Worm (Caenorhabditis elegans): ENCODE data around the gene F33G12.6.

Gene F33G12.6

ce11 chrII:5047279-5047678, 2.4 kb upstream of the F33G12.6 start:
- peak; percentile 6 for TF ChIP-seq unc-62 (GFP tag; optimal IDR thresholded peaks at IDR 0.05)
- TF ChIP-seq lin-32 (GFP tag; optimal IDR thresholded peaks at IDR 0.05) = peak; percentile 33
- peak; percentile 22 for TF ChIP-seq lsy-2 (tag; optimal IDR thresholded peaks at IDR 0.05)
- peak; percentile 60 for TF ChIP-seq nhr-2 (tag; optimal IDR thresholded peaks at IDR 0.05)
- TF ChIP-seq ceh-43 (GFP tag; optimal IDR thresholded peaks at IDR 0.05) = no peak
- TF ChIP-seq ham-2 (GFP tag; optimal IDR thresholded peaks at IDR 0.05) = peak; percentile 2

ce11 chrII:5048185-5048795, 1.4 kb upstream of the F33G12.6 start:
- TF ChIP-seq nhr-12 (tag; optimal IDR thresholded peaks at IDR 0.05) (no peak), snpc-4 (tag; optimal IDR thresholded peaks at IDR 0.05) (no peak), ztf-11 (tag; optimal IDR thresholded peaks at IDR 0.05) (no peak), hlh-1 (tag; optimal IDR thresholded peaks at IDR 0.05) (no peak), flh-1 (GFP tag; optimal IDR thresholded peaks at IDR 0.05) (no peak), mep-1 (tag; optimal IDR thresholded peaks at IDR 0.05) (no peak), blmp-1 (tag; optimal IDR thresholded peaks at IDR 0.05) (no peak), ceh-39 (tag; optimal IDR thresholded peaks at IDR 0.05) (no peak), nhr-237 (tag; optimal IDR thresholded peaks at IDR 0.05) (no peak), lin-13 (tag; optimal IDR thresholded peaks at IDR 0.05) (no peak), unc-120 (tag; optimal IDR thresholded peaks at IDR 0.05; ENCODE audit: poor library complexity, severe bottlenecking) (no peak), unc-39 (tag; optimal IDR thresholded peaks at IDR 0.05) (no peak), bed-3 (GFP tag; optimal IDR thresholded peaks at IDR 0.05) (no peak), pha-4 (tag; optimal IDR thresholded peaks at IDR 0.05) (no peak), nhr-76 (tag; optimal IDR thresholded peaks at IDR 0.05) (no peak)

DNA sequence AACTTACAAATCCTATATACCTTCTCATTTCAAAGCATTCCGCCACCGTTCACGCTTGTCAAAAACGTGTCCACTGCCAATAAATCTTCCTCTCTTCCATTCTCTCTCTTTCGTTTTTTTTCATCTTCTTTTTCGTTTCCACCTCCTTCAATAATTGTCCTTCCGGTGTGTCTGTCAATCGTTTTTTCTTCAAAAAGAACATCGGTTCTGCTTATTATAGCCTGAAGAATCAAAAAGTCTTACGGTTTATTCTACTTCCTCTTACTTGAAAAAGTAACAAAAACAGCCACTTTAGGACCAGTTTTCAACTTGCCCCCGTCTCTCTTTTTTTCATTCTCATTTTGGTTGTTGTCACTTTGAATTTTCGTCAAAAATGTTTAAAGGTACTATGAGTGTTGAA, 466 bp upstream of the F33G12.6 start:
- TF ChIP-seq hlh-1 (tag; optimal IDR thresholded peaks at IDR 0.05) = no peak
- TF ChIP-seq snpc-4 (tag; optimal IDR thresholded peaks at IDR 0.05) = no peak
- TF ChIP-seq ces-1 (GFP tag; optimal IDR thresholded peaks at IDR 0.05) = no peak
- TF ChIP-seq nhr-76 (tag; optimal IDR thresholded peaks at IDR 0.05) = no peak
- no peak for TF ChIP-seq pha-4 (tag; optimal IDR thresholded peaks at IDR 0.05)
- TF ChIP-seq nhr-28 (tag; optimal IDR thresholded peaks at IDR 0.05) = no peak
- no peak for TF ChIP-seq ham-2 (GFP tag; optimal IDR thresholded peaks at IDR 0.05)
- TF ChIP-seq ceh-39 (tag; optimal IDR thresholded peaks at IDR 0.05) = no peak
- no peak for TF ChIP-seq ztf-11 (tag; optimal IDR thresholded peaks at IDR 0.05)
- no peak for TF ChIP-seq ceh-83 (GFP tag; optimal IDR thresholded peaks at IDR 0.05)
- TF ChIP-seq M03D4.4 (tag; optimal IDR thresholded peaks at IDR 0.05) = no peak
- no peak for TF ChIP-seq sem-2 (GFP tag; optimal IDR thresholded peaks at IDR 0.05)
- no peak for TF ChIP-seq blmp-1 (tag; optimal IDR thresholded peaks at IDR 0.05)
- TF ChIP-seq unc-62 (GFP tag; optimal IDR thresholded peaks at IDR 0.05) = no peak
- TF ChIP-seq tbx-8 (GFP tag; optimal IDR thresholded peaks at IDR 0.05) = no peak
- no peak for TF ChIP-seq nhr-12 (tag; optimal IDR thresholded peaks at IDR 0.05)
- TF ChIP-seq elt-1 (tag; optimal IDR thresholded peaks at IDR 0.05; ENCODE audit: borderline replicate concordance, insufficient read depth) = no peak
- no peak for TF ChIP-seq nhr-2 (tag; optimal IDR thresholded peaks at IDR 0.05)
- TF ChIP-seq bed-3 (GFP tag; optimal IDR thresholded peaks at IDR 0.05) = no peak

DNA sequence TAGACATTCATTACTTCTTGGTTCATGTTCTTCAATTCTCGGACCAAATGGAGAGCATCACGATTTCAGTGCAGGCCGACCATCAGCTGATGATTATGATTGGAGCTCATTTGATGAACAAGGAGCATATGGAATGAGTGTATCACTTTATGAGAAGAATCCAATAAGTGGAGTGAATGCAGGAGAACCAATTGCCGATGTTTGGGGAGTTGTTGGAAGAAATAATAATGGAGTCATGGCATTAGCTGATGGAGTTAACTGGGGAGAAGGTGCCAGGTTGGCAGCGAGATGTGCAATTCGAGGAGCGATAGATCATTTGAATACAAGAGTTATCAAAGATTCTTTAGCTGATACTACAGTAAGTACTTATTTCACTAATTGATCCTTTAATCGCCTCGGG, 1.1 kb downstream of the F33G12.6 start:
- TF ChIP-seq mep-1 (tag; optimal IDR thresholded peaks at IDR 0.05) = no peak
- TF ChIP-seq lin-32 (GFP tag; optimal IDR thresholded peaks at IDR 0.05) = no peak
- TF ChIP-seq lin-13 (tag; optimal IDR thresholded peaks at IDR 0.05) = no peak
- TF ChIP-seq M03D4.4 (tag; optimal IDR thresholded peaks at IDR 0.05) = no peak
- no peak for TF ChIP-seq unc-62 (GFP tag; optimal IDR thresholded peaks at IDR 0.05)
- no peak for TF ChIP-seq snpc-4 (tag; optimal IDR thresholded peaks at IDR 0.05)
- TF ChIP-seq blmp-1 (tag; optimal IDR thresholded peaks at IDR 0.05) = no peak
- TF ChIP-seq sptf-1 (tag; optimal IDR thresholded peaks at IDR 0.05) = no peak
- no peak for TF ChIP-seq ces-1 (GFP tag; optimal IDR thresholded peaks at IDR 0.05)
- TF ChIP-seq ceh-39 (tag; optimal IDR thresholded peaks at IDR 0.05) = no peak
- TF ChIP-seq unc-120 (tag; optimal IDR thresholded peaks at IDR 0.05; ENCODE audit: poor library complexity, severe bottlenecking) = no peak
- no peak for TF ChIP-seq hlh-1 (tag; optimal IDR thresholded peaks at IDR 0.05)
- TF ChIP-seq nhr-2 (tag; optimal IDR thresholded peaks at IDR 0.05) = no peak
- TF ChIP-seq mls-2 (tag; optimal IDR thresholded peaks at IDR 0.05) = no peak
- TF ChIP-seq nhr-28 (tag; optimal IDR thresholded peaks at IDR 0.05) = no peak
- TF ChIP-seq ceh-83 (GFP tag; optimal IDR thresholded peaks at IDR 0.05) = no peak
- TF ChIP-seq ztf-11 (tag; optimal IDR thresholded peaks at IDR 0.05) = no peak
- TF ChIP-seq tbx-8 (GFP tag; optimal IDR thresholded peaks at IDR 0.05) = no peak
- no peak for TF ChIP-seq unc-39 (tag; optimal IDR thresholded peaks at IDR 0.05)
- TF ChIP-seq cnd-1 (tag; optimal IDR thresholded peaks at IDR 0.05) = no peak
